Comparison of ENCODE assay signal across 1 fruit fly cellular context in genomic region chr2L:13145035-13145683, dm6.
A peak's percentile ranks its signal among the peaks of the same experiment; 100 is the strongest.
TF ChIP-seq lines count a peak whose summit lies in the region.

No protein-coding gene starts in this region.

TF ChIP-seq in whole organism, embryonic, 481 proteins besides CTCF, POLR2A, EP300 and RAD21 (continued from another document):
- TF ChIP-seq CG14667 (GFP tag; IDR thresholded peaks at IDR 0.05; lab: Robert Waterston, UW), result peak; percentile 63
- peak; percentile 61 for TF ChIP-seq E2f2 (GFP tag; IDR thresholded peaks at IDR 0.05; lab: Robert Waterston, UW)
- no peak for TF ChIP-seq CG3065 (GFP tag; optimal IDR thresholded peaks at IDR 0.05; lab: Kevin White, UChicago)
- no peak for TF ChIP-seq pan (optimal IDR thresholded peaks at IDR 0.05; lab: Kevin White, UChicago)
- TF ChIP-seq pan (GFP tag; optimal IDR thresholded peaks at IDR 0.05 in 1 of 2, IDR thresholded peaks at IDR 0.05 in 1 of 2), result peak in 1 of 2 experiments; percentile 84
- peak; percentile 77 for TF ChIP-seq CG10209 (GFP tag; optimal IDR thresholded peaks at IDR 0.05; lab: Kevin White, UChicago)
- no peak for TF ChIP-seq CG10959 (GFP tag; IDR thresholded peaks at IDR 0.05; lab: Robert Waterston, UW)
- TF ChIP-seq bcd (GFP tag; optimal IDR thresholded peaks at IDR 0.05; lab: Kevin White, UChicago), result peak; percentile 71
- peak; percentile 15 for TF ChIP-seq CG12299 (tag; optimal IDR thresholded peaks at IDR 0.05; lab: Kevin White, UChicago)
- TF ChIP-seq CG15479 (GFP tag; optimal IDR thresholded peaks at IDR 0.05; lab: Kevin White, UChicago), result no peak
- TF ChIP-seq fd3F (GFP tag; optimal IDR thresholded peaks at IDR 0.05; lab: Kevin White, UChicago), result peak; percentile 84
- no peak for TF ChIP-seq CG1529 (GFP tag; optimal IDR thresholded peaks at IDR 0.05; lab: Kevin White, UChicago)
- peak; percentile 57 for TF ChIP-seq vfl (GFP tag; optimal IDR thresholded peaks at IDR 0.05; lab: Kevin White, UChicago)
- peak; percentile 49; the same call in 1 of the 2 replicates for TF ChIP-seq CG43689 (GFP tag; IDR thresholded peaks at IDR 0.05; lab: Robert Waterston, UW)
- TF ChIP-seq Mrtf (GFP tag; IDR thresholded peaks at IDR 0.05; lab: Robert Waterston, UW), result peak; percentile 80; the same call in 2 of the 3 replicates
- peak; percentile 76 for TF ChIP-seq Hsf (GFP tag; optimal IDR thresholded peaks at IDR 0.05; lab: Kevin White, UChicago)
- peak; percentile 69 for TF ChIP-seq pum (GFP tag; optimal IDR thresholded peaks at IDR 0.05; lab: Kevin White, UChicago)
